Worm (Caenorhabditis elegans) whole organism, L4 larva: ENCODE results near the gene daf-2.

Source experiments
- aly-2 ChIP-seq: sonication (generic microtip); optimal IDR thresholded peaks from 2 replicates; lab custom pipeline; 2018; ENCODE audit warnings: missing biosample characterization, missing genetic modification characterization
- ceh-28 ChIP-seq: fragments of 150-350 bp; optimal IDR thresholded peaks from 2 replicates; lab custom pipeline; 2014; ENCODE audit warnings: missing biosample characterization, missing genetic modification reagents, missing genetic modification characterization
- ceh-44 ChIP-seq: fragments of 200-800 bp; sonication (Bioruptor generic); IDR thresholded peaks from 2 replicates; pipeline ENCODE4 v1.3.6; 2022; ENCODE audit warnings: missing genetic modification reagents, missing genetic modification characterization, missing compliant biosample characterization
- ces-1 ChIP-seq: fragments of 150-350 bp; sonication (generic microtip); optimal IDR thresholded peaks from 4 replicates; lab custom pipeline; 2014; ENCODE audit warnings: missing biosample characterization, missing genetic modification reagents, missing genetic modification characterization
- dmd-9 ChIP-seq: fragments of 200-800 bp; sonication (Bioruptor generic); IDR thresholded peaks from 2 replicates; pipeline ENCODE4 v1.3.6; 2022; ENCODE audit warnings: missing genetic modification reagents, missing genetic modification characterization, missing compliant biosample characterization
- lir-3 ChIP-seq: sonication (generic microtip); optimal IDR thresholded peaks from 2 replicates; lab custom pipeline; 2016; ENCODE audit warnings: mild to moderate bottlenecking, missing genetic modification characterization, missing compliant biosample characterization
- nhr-41 ChIP-seq: fragments of 200-800 bp; sonication (Bioruptor generic); IDR thresholded peaks from 2 replicates; pipeline ENCODE4 v1.3.6; 2022; ENCODE audit warnings: missing genetic modification reagents, missing genetic modification characterization, missing compliant biosample characterization
- nhr-6 ChIP-seq: fragments of 150-350 bp; optimal IDR thresholded peaks from 2 replicates; lab custom pipeline; 2014; ENCODE audit warnings: missing biosample characterization, missing genetic modification characterization
- pha-4 ChIP-seq, 2 experiments: fragments of 150-350 bp in 1 of 2; fragments of 200-800 bp in 1 of 2; sonication (Bioruptor generic) in 1 of 2; IDR thresholded peaks in 1 of 2; optimal IDR thresholded peaks in 1 of 2; 2 replicates each; pipeline versions ENCODE4 v1.3.6 to Lab custom; 2014 to 2022; ENCODE audit warnings: missing genetic modification characterization in 2 of 2, missing genetic modification reagents in 2 of 2, missing biosample characterization in 1 of 2, missing compliant biosample characterization in 1 of 2
- pqm-1 ChIP-seq: sonication (generic microtip); optimal IDR thresholded peaks from 2 replicates; lab custom pipeline; 2017; ENCODE audit warnings: missing biosample characterization, missing genetic modification characterization
- set-16 ChIP-seq: fragments of 200-800 bp; sonication (Bioruptor generic); IDR thresholded peaks from 2 replicates; pipeline ENCODE4 v1.3.6; 2022; ENCODE audit warnings: missing genetic modification reagents, missing genetic modification characterization, missing compliant biosample characterization
- zfp-3 ChIP-seq: fragments of 200-800 bp; sonication (Bioruptor generic); conservative IDR thresholded peaks from 2 replicates; pipeline ENCODE4 v1.3.6; 2022; ENCODE audit warnings: missing genetic modification reagents, missing genetic modification characterization, missing compliant biosample characterization

ce11 chrIII:3060262-3060661, 19.6 kb upstream of the daf-2 start, which contains the start of gene fipr-29:
- TF ChIP-seq pqm-1 (tag; lab: Kevin White, UChicago) (no peak), ces-1 (GFP tag; lab: Kevin White, UChicago) (no peak), nhr-41 (GFP tag; lab: Robert Waterston, UW) (no peak), zfp-3 (GFP tag; lab: Robert Waterston, UW) (no peak), lir-3 (tag; lab: Kevin White, UChicago) (no peak), pha-4 (GFP tag; IDR thresholded peaks at IDR 0.05; lab: Robert Waterston, UW) (no peak), pha-4 (tag; optimal IDR thresholded peaks at IDR 0.05; lab: Kevin White, UChicago) (no peak), ceh-44 (GFP tag; lab: Robert Waterston, UW) (no peak), set-16 (no peak), aly-2 (tag; lab: Kevin White, UChicago) (no peak), dmd-9 (GFP tag; lab: Robert Waterston, UW) (no peak), nhr-6 (tag; lab: Kevin White, UChicago) (no peak), ceh-28 (tag; lab: Kevin White, UChicago) (no peak)
